Worm (Caenorhabditis elegans): ENCODE results near the gene sra-8.

- TF ChIP-seq tab-1 (GFP tag; IDR thresholded peaks at IDR 0.05) (no peak), flt-1 (GFP tag; IDR thresholded peaks at IDR 0.05) (no peak), klf-2 (GFP tag; conservative IDR thresholded peaks at IDR 0.05) (no peak), T22C8.4 (GFP tag; IDR thresholded peaks at IDR 0.05) (no peak)
Measured at ce11 chrII:9575670-9576069, 38.1 kb downstream of the sra-8 start, which contains the start of gene exc-7.
